ENCODE assay signal across 1 fruit fly cellular context in genomic region chr2L:8488735-8489134, dm6.
TF ChIP-seq lines count a peak whose summit lies in the region.

CG13088 (plus strand) TSS chr2L:8488981.

TF ChIP-seq in whole organism, embryonic, 481 proteins besides CTCF, POLR2A, EP300 and RAD21 (continued from another document and continues in another):
- TF ChIP-seq CG3838 (GFP tag; optimal IDR thresholded peaks at IDR 0.05; lab: Kevin White, UChicago) (peak; percentile 29), Lhr (GFP tag; optimal IDR thresholded peaks at IDR 0.05; lab: Kevin White, UChicago) (peak; percentile 25), CG2875 (GFP tag; optimal IDR thresholded peaks at IDR 0.05; lab: Kevin White, UChicago) (peak; percentile 16), jumu (GFP tag; optimal IDR thresholded peaks at IDR 0.05; lab: Kevin White, UChicago) (no peak), Nf-YA (GFP tag; IDR thresholded peaks at IDR 0.05; lab: Robert Waterston, UW) (no peak), wor (GFP tag; IDR thresholded peaks at IDR 0.05; lab: Robert Waterston, UW) (no peak), ranshi (GFP tag; IDR thresholded peaks at IDR 0.05; lab: Robert Waterston, UW) (no peak), crc (GFP tag; optimal IDR thresholded peaks at IDR 0.05; lab: Kevin White, UChicago) (no peak), CG5245 (GFP tag; optimal IDR thresholded peaks at IDR 0.05; lab: Kevin White, UChicago) (no peak), tx (GFP tag; optimal IDR thresholded peaks at IDR 0.05; lab: Kevin White, UChicago) (no peak), CG9797 (GFP tag; optimal IDR thresholded peaks at IDR 0.05; lab: Kevin White, UChicago) (no peak), Six4 (GFP tag; optimal IDR thresholded peaks at IDR 0.05; lab: Kevin White, UChicago) (no peak), CG6689 (GFP tag; IDR thresholded peaks at IDR 0.05; lab: Robert Waterston, UW) (no peak), mirr (GFP tag; optimal IDR thresholded peaks at IDR 0.05; lab: Kevin White, UChicago) (no peak), sr (GFP tag; IDR thresholded peaks at IDR 0.05; lab: Robert Waterston, UW) (no peak), HmgD (GFP tag; optimal IDR thresholded peaks at IDR 0.05; lab: Kevin White, UChicago) (peak; percentile 54), HmgZ (tag; optimal IDR thresholded peaks at IDR 0.05; lab: Kevin White, UChicago) (peak; percentile 82), MTF-1 (GFP tag; optimal IDR thresholded peaks at IDR 0.05; lab: Kevin White, UChicago; ENCODE audit: borderline replicate concordance) (no peak), CG1233 (GFP tag; optimal IDR thresholded peaks at IDR 0.05; lab: Kevin White, UChicago) (peak; percentile 9), CG3163 (GFP tag; optimal IDR thresholded peaks at IDR 0.05; lab: Kevin White, UChicago) (peak; percentile 27), fd64A (GFP tag; optimal IDR thresholded peaks at IDR 0.05; lab: Kevin White, UChicago) (no peak), CkIIα-i1 (GFP tag; IDR thresholded peaks at IDR 0.05; lab: Robert Waterston, UW) (no peak), Hmr (GFP tag; optimal IDR thresholded peaks at IDR 0.05; lab: Kevin White, UChicago) (peak; percentile 45), CG6813 (GFP tag; optimal IDR thresholded peaks at IDR 0.05; lab: Kevin White, UChicago) (no peak), CG7963 (GFP tag; IDR thresholded peaks at IDR 0.05; lab: Robert Waterston, UW; ENCODE audit: partially characterized antibody) (no peak), vvl (GFP tag; IDR thresholded peaks at IDR 0.05; lab: Robert Waterston, UW) (peak; percentile 75), ind (GFP tag; optimal IDR thresholded peaks at IDR 0.05; lab: Kevin White, UChicago) (peak; percentile 30), CG12744 (GFP tag; optimal IDR thresholded peaks at IDR 0.05; lab: Kevin White, UChicago) (no peak), CG11560 (tag; IDR thresholded peaks at IDR 0.05; lab: Robert Waterston, UW) (no peak), HLHmδ (GFP tag; optimal IDR thresholded peaks at IDR 0.05; lab: Kevin White, UChicago) (no peak), CG7372 (GFP tag; IDR thresholded peaks at IDR 0.05; lab: Robert Waterston, UW) (no peak), hth (optimal IDR thresholded peaks at IDR 0.05; lab: Kevin White, UChicago) (no peak), CG30403 (GFP tag; optimal IDR thresholded peaks at IDR 0.05; lab: Kevin White, UChicago) (peak; percentile 29), Oli (tag; optimal IDR thresholded peaks at IDR 0.05; lab: Kevin White, UChicago) (no peak), Usf (GFP tag; optimal IDR thresholded peaks at IDR 0.05; lab: Kevin White, UChicago) (no peak), al (GFP tag; IDR thresholded peaks at IDR 0.05; lab: Robert Waterston, UW) (no peak), corto (GFP tag; optimal IDR thresholded peaks at IDR 0.05; lab: Kevin White, UChicago) (no peak), CG31388 (GFP tag; optimal IDR thresholded peaks at IDR 0.05; lab: Kevin White, UChicago) (no peak), fd96Cb (tag; optimal IDR thresholded peaks at IDR 0.05; lab: Kevin White, UChicago) (no peak), CG8359 (GFP tag; optimal IDR thresholded peaks at IDR 0.05; lab: Kevin White, UChicago; ENCODE audit: borderline replicate concordance) (no peak), CG17912 (GFP tag; optimal IDR thresholded peaks at IDR 0.05; lab: Kevin White, UChicago) (no peak), CG10654 (GFP tag; optimal IDR thresholded peaks at IDR 0.05; lab: Kevin White, UChicago) (peak; percentile 3), gsb (GFP tag; IDR thresholded peaks at IDR 0.05; lab: Robert Waterston, UW) (no peak), NfI (GFP tag; optimal IDR thresholded peaks at IDR 0.05; lab: Kevin White, UChicago) (peak; percentile 55), CG30020 (tag; optimal IDR thresholded peaks at IDR 0.05; lab: Kevin White, UChicago) (no peak), CG2120 (GFP tag; optimal IDR thresholded peaks at IDR 0.05; lab: Kevin White, UChicago) (peak; percentile 69), CG7357 (GFP tag; IDR thresholded peaks at IDR 0.05; lab: Robert Waterston, UW) (no peak), pfk (GFP tag; optimal IDR thresholded peaks at IDR 0.05; lab: Kevin White, UChicago) (no peak), CG18599 (GFP tag; optimal IDR thresholded peaks at IDR 0.05; lab: Kevin White, UChicago) (no peak), CG17385 (GFP tag; optimal IDR thresholded peaks at IDR 0.05; lab: Kevin White, UChicago) (no peak), CG15696 (tag; optimal IDR thresholded peaks at IDR 0.05; lab: Kevin White, UChicago) (no peak), bbx (GFP tag; IDR thresholded peaks at IDR 0.05; lab: Robert Waterston, UW; ENCODE audit: partially characterized antibody) (no peak), Adf1 (GFP tag; IDR thresholded peaks at IDR 0.05; lab: Robert Waterston, UW) (no peak), CG10431 (GFP tag; optimal IDR thresholded peaks at IDR 0.05; lab: Kevin White, UChicago) (no peak), CG34224 (GFP tag; IDR thresholded peaks at IDR 0.05; lab: Robert Waterston, UW; ENCODE audit: partially characterized antibody) (no peak), CG13775 (GFP tag; optimal IDR thresholded peaks at IDR 0.05; lab: Kevin White, UChicago) (no peak), HLH3B (GFP tag; IDR thresholded peaks at IDR 0.05; lab: Robert Waterston, UW) (no peak), Gug (GFP tag; IDR thresholded peaks at IDR 0.05; lab: Robert Waterston, UW) (no peak), CG8281 (tag; optimal IDR thresholded peaks at IDR 0.05; lab: Kevin White, UChicago) (no peak), Sry-β (GFP tag; optimal IDR thresholded peaks at IDR 0.05; lab: Kevin White, UChicago) (no peak), CG1832 (GFP tag; optimal IDR thresholded peaks at IDR 0.05; lab: Kevin White, UChicago) (no peak), CG15601 (tag; optimal IDR thresholded peaks at IDR 0.05; lab: Kevin White, UChicago) (no peak), Trl (optimal IDR thresholded peaks at IDR 0.05; lab: Kevin White, UChicago) (no peak), Trl (GFP tag; optimal IDR thresholded peaks at IDR 0.05; lab: Kevin White, UChicago) (peak; percentile 33), gsb-n (tag; optimal IDR thresholded peaks at IDR 0.05; lab: Kevin White, UChicago) (no peak), NC2α (GFP tag; optimal IDR thresholded peaks at IDR 0.05; lab: Kevin White, UChicago) (no peak), dmrt99B (tag; optimal IDR thresholded peaks at IDR 0.05; lab: Kevin White, UChicago) (no peak), CG13123 (GFP tag; optimal IDR thresholded peaks at IDR 0.05; lab: Kevin White, UChicago) (peak; percentile 36), Elba2 (GFP tag; optimal IDR thresholded peaks at IDR 0.05; lab: Kevin White, UChicago) (peak; percentile 32), CG13424 (tag; optimal IDR thresholded peaks at IDR 0.05; lab: Kevin White, UChicago) (no peak), CG10366 (GFP tag; IDR thresholded peaks at IDR 0.05; lab: Robert Waterston, UW) (no peak), Eip74EF (GFP tag; optimal IDR thresholded peaks at IDR 0.05; lab: Kevin White, UChicago) (no peak), Xbp1 (GFP tag; optimal IDR thresholded peaks at IDR 0.05; lab: Kevin White, UChicago) (peak; percentile 46), HLH54F (GFP tag; optimal IDR thresholded peaks at IDR 0.05; lab: Kevin White, UChicago) (peak; percentile 55), tna (GFP tag; IDR thresholded peaks at IDR 0.05; lab: Robert Waterston, UW; ENCODE audit: partially characterized antibody) (no peak), zfh1 (GFP tag; IDR thresholded peaks at IDR 0.05; lab: Robert Waterston, UW) (peak; percentile 41; the same call in 1 of the 3 replicates), CG17568 (GFP tag; optimal IDR thresholded peaks at IDR 0.05; lab: Kevin White, UChicago) (no peak), Antp (GFP tag; optimal IDR thresholded peaks at IDR 0.05; lab: Kevin White, UChicago) (no peak), CG34422 (GFP tag; IDR thresholded peaks at IDR 0.05; lab: Robert Waterston, UW) (no peak), tin (GFP tag; optimal IDR thresholded peaks at IDR 0.05; lab: Kevin White, UChicago) (no peak), salm (tag; optimal IDR thresholded peaks at IDR 0.05; lab: Kevin White, UChicago) (no peak), CG3065 (GFP tag; optimal IDR thresholded peaks at IDR 0.05; lab: Kevin White, UChicago) (no peak), CG14965 (GFP tag; optimal IDR thresholded peaks at IDR 0.05; lab: Kevin White, UChicago; ENCODE audit: borderline replicate concordance) (no peak), dati (GFP tag; IDR thresholded peaks at IDR 0.05; lab: Robert Waterston, UW) (no peak), CG7271 (tag; optimal IDR thresholded peaks at IDR 0.05; lab: Kevin White, UChicago) (no peak), CG3995 (GFP tag; optimal IDR thresholded peaks at IDR 0.05; lab: Kevin White, UChicago) (peak; percentile 87), CG14667 (GFP tag; IDR thresholded peaks at IDR 0.05; lab: Robert Waterston, UW) (no peak), jing (GFP tag; optimal IDR thresholded peaks at IDR 0.05; lab: Kevin White, UChicago) (no peak), CG12391 (tag; optimal IDR thresholded peaks at IDR 0.05; lab: Kevin White, UChicago) (no peak), GATAe (GFP tag; conservative IDR thresholded peaks at IDR 0.05; lab: Robert Waterston, UW) (no peak), eyg (GFP tag; optimal IDR thresholded peaks at IDR 0.05; lab: Kevin White, UChicago) (no peak), phol (tag; optimal IDR thresholded peaks at IDR 0.05; lab: Kevin White, UChicago) (peak; percentile 43), ara (GFP tag; IDR thresholded peaks at IDR 0.05; lab: Robert Waterston, UW) (no peak), Lim3 (GFP tag; IDR thresholded peaks at IDR 0.05; lab: Robert Waterston, UW) (no peak), CG14441 (GFP tag; IDR thresholded peaks at IDR 0.05; lab: Robert Waterston, UW) (peak; percentile 96), Dfd (GFP tag; optimal IDR thresholded peaks at IDR 0.05; lab: Kevin White, UChicago) (peak in 1 of 2 experiments; percentile 5), ken (GFP tag; IDR thresholded peaks at IDR 0.05; lab: Robert Waterston, UW) (peak; percentile 39; the same call in 1 of the 3 replicates), CG2712 (tag; optimal IDR thresholded peaks at IDR 0.05; lab: Kevin White, UChicago) (no peak), CG10147 (GFP tag; optimal IDR thresholded peaks at IDR 0.05; lab: Kevin White, UChicago) (no peak), ab (GFP tag; optimal IDR thresholded peaks at IDR 0.05; lab: Kevin White, UChicago) (no peak), CG6254 (GFP tag; optimal IDR thresholded peaks at IDR 0.05; lab: Kevin White, UChicago) (no peak), dan (GFP tag; IDR thresholded peaks at IDR 0.05; lab: Robert Waterston, UW) (no peak), zen (tag; optimal IDR thresholded peaks at IDR 0.05; lab: Kevin White, UChicago) (peak; percentile 36), Deaf1 (tag; optimal IDR thresholded peaks at IDR 0.05; lab: Kevin White, UChicago) (no peak), CG17829 (tag; optimal IDR thresholded peaks at IDR 0.05; lab: Kevin White, UChicago) (peak; percentile 36), Bgb (GFP tag; IDR thresholded peaks at IDR 0.05; lab: Robert Waterston, UW; ENCODE audit: partially characterized antibody) (peak; percentile 45; the same call in 1 of the 2 replicates), nerfin-1 (tag; optimal IDR thresholded peaks at IDR 0.05; lab: Kevin White, UChicago) (no peak), Tbp (GFP tag; optimal IDR thresholded peaks at IDR 0.05; lab: Kevin White, UChicago) (no peak), Gsc (GFP tag; IDR thresholded peaks at IDR 0.05; lab: Robert Waterston, UW) (no peak), CG10462 (GFP tag; optimal IDR thresholded peaks at IDR 0.05; lab: Kevin White, UChicago) (no peak), CG12236 (GFP tag; optimal IDR thresholded peaks at IDR 0.05; lab: Kevin White, UChicago) (no peak), tup (GFP tag; optimal IDR thresholded peaks at IDR 0.05; lab: Kevin White, UChicago) (no peak), hbn (GFP tag; IDR thresholded peaks at IDR 0.05; lab: Robert Waterston, UW; ENCODE audit: partially characterized antibody) (no peak), croc (GFP tag; conservative IDR thresholded peaks at IDR 0.05; lab: Robert Waterston, UW) (no peak; the same call in 2 of the 3 replicates), crp (GFP tag; optimal IDR thresholded peaks at IDR 0.05; lab: Kevin White, UChicago) (peak; percentile 69 to 95), CG30431 (GFP tag; optimal IDR thresholded peaks at IDR 0.05; lab: Kevin White, UChicago) (no peak), Max (GFP tag; optimal IDR thresholded peaks at IDR 0.05; lab: Kevin White, UChicago) (no peak), CG12219 (GFP tag; optimal IDR thresholded peaks at IDR 0.05; lab: Kevin White, UChicago) (no peak), slbo (GFP tag; IDR thresholded peaks at IDR 0.05; lab: Robert Waterston, UW) (peak; percentile 60; the same call in 1 of the 2 replicates), rib (GFP tag; IDR thresholded peaks at IDR 0.05; lab: Robert Waterston, UW) (no peak), h (optimal IDR thresholded peaks at IDR 0.05; lab: Kevin White, UChicago) (no peak), CG11696 (GFP tag; IDR thresholded peaks at IDR 0.05; lab: Robert Waterston, UW) (no peak), Hey (tag; optimal IDR thresholded peaks at IDR 0.05; lab: Kevin White, UChicago) (no peak), CG17186 (GFP tag; optimal IDR thresholded peaks at IDR 0.05; lab: Kevin White, UChicago) (no peak), CG16863 (GFP tag; optimal IDR thresholded peaks at IDR 0.05; lab: Kevin White, UChicago) (no peak), CG8944 (GFP tag; optimal IDR thresholded peaks at IDR 0.05; lab: Kevin White, UChicago) (peak; percentile 10), danr (GFP tag; IDR thresholded peaks at IDR 0.05; lab: Robert Waterston, UW) (no peak), cas (GFP tag; IDR thresholded peaks at IDR 0.05; lab: Robert Waterston, UW) (no peak), ato (GFP tag; IDR thresholded peaks at IDR 0.05; lab: Robert Waterston, UW; ENCODE audit: partially characterized antibody) (no peak), ham (GFP tag; IDR thresholded peaks at IDR 0.05; lab: Robert Waterston, UW) (no peak), CG16813 (GFP tag; IDR thresholded peaks at IDR 0.05; lab: Robert Waterston, UW; ENCODE audit: partially characterized antibody) (no peak), Hr51 (GFP tag; optimal IDR thresholded peaks at IDR 0.05; lab: Kevin White, UChicago) (no peak), CG4820 (GFP tag; optimal IDR thresholded peaks at IDR 0.05; lab: Kevin White, UChicago) (peak; percentile 12), sqz (GFP tag; optimal IDR thresholded peaks at IDR 0.05; lab: Kevin White, UChicago) (no peak), CG8089 (GFP tag; optimal IDR thresholded peaks at IDR 0.05; lab: Kevin White, UChicago) (no peak), prd (optimal IDR thresholded peaks at IDR 0.05; lab: Kevin White, UChicago) (no peak), prd (GFP tag; IDR thresholded peaks at IDR 0.05; lab: Robert Waterston, UW) (no peak), sisA (GFP tag; IDR thresholded peaks at IDR 0.05; lab: Robert Waterston, UW) (no peak)
